Worm (Caenorhabditis elegans) whole organism, midembryonic: ENCODE data around the gene F42H10.2.

Experiments used
- T22C8.4 ChIP-seq: fragments of 200-800 bp; sonication (Bioruptor generic); IDR thresholded peaks from 2 replicates; pipeline ENCODE4 v1.3.6; 2022; ENCODE audit warnings: missing genetic modification characterization, missing compliant biosample characterization
- cog-1 ChIP-seq: sonication (generic microtip); optimal IDR thresholded peaks from 2 replicates; lab custom pipeline; 2016; ENCODE audit warnings: missing genetic modification characterization, missing compliant biosample characterization
- flt-1 ChIP-seq: fragments of 200-800 bp; sonication (Bioruptor generic); IDR thresholded peaks from 2 replicates; pipeline ENCODE4 v1.3.6; 2022; ENCODE audit warnings: missing genetic modification characterization, missing compliant biosample characterization
- klf-2 ChIP-seq: fragments of 200-800 bp; sonication (Bioruptor generic); conservative IDR thresholded peaks from 2 replicates; pipeline ENCODE4 v1.3.6; 2022; ENCODE audit warnings: missing genetic modification reagents, missing genetic modification characterization, missing compliant biosample characterization
- med-1 ChIP-seq: sonication (generic microtip); optimal IDR thresholded peaks from 2 replicates; lab custom pipeline; 2017; ENCODE audit warnings: missing genetic modification characterization, mild to moderate bottlenecking, missing compliant biosample characterization, antibody characterized with exemption, missing genetic modification reagents; ENCODE audit not compliant: insufficient read depth
- ref-1 ChIP-seq: fragments of 200-800 bp; sonication (Bioruptor generic); conservative IDR thresholded peaks from 2 replicates; pipeline ENCODE4 v1.3.6; 2022; ENCODE audit warnings: missing genetic modification reagents, missing genetic modification characterization, missing compliant biosample characterization
- tab-1 ChIP-seq: fragments of 200-800 bp; sonication (Bioruptor generic); IDR thresholded peaks from 2 replicates; pipeline ENCODE4 v1.3.6; 2022; ENCODE audit warnings: missing genetic modification characterization, missing compliant biosample characterization
- ztf-23 ChIP-seq: fragments of 200-800 bp; sonication (Bioruptor generic); IDR thresholded peaks from 2 replicates; pipeline ENCODE4 v1.3.6; 2022; ENCODE audit warnings: missing genetic modification reagents, missing genetic modification characterization, missing compliant biosample characterization
- ztf-29 ChIP-seq: fragments of 200-800 bp; sonication (Bioruptor generic); IDR thresholded peaks from 2 replicates; pipeline ENCODE4 v1.3.6; 2022; ENCODE audit warnings: missing genetic modification reagents, missing genetic modification characterization, missing compliant biosample characterization

F42H10.2 gene

DNA sequence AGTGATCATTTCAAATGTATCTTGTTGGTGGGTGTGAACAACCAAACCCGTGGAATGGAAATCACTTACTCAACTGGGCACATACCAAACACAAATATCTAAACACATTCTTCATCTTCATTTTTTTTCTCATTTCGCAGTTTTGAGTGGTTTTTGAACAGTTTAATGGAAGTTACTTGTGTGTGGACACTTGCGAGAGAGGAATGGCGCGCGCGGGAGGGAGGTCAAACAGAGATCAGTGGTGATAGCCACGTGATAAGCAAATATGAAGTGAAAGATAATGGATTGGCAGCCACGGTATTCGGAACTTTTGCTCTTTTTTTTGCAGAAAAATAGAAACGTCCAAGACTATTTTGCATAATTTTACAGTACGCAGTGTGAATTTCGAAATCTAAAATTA lies 30.2 kb downstream of the F42H10.2 start:
- TF ChIP-seq flt-1 (GFP tag; lab: Robert Waterston, UW) (no peak), T22C8.4 (GFP tag; lab: Robert Waterston, UW) (no peak), ztf-29 (GFP tag; lab: Robert Waterston, UW) (no peak), tab-1 (GFP tag; lab: Robert Waterston, UW) (no peak), med-1 (GFP tag; lab: Kevin White, UChicago) (no peak), ref-1 (GFP tag; lab: Robert Waterston, UW) (no peak)

DNA sequence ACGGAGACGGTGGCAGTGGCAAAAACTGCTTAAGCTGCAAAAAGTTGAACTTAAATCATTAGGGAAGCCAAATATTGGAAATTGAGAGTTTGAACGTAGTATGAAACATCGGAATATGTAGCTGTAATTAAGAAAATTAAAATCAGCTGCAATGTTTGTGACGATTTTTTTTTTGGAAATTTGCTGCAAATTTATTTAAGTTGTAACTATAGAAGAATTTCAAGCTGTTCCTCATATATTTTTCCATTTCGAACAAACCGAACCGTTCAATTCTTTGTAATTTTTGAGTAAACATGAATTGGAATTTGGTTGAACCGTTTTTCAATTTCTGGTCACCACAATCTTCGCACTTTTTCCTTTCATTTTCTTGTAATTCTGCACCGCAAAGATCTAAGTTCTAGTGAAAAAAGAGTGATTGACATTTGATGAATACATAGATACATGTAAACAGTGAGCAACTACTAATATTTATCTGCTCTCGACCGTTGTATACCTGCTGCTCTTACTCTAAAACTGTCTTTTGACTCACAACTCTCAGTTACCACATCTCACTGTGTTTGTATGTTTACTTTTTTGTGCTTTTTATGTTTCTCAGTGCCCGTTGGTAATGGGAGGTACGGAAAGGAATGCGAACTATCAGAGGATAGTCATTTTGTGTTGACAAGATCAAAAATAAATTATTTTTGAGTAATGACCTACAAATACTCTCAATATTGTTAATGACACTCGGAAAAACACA lies 31.4 kb downstream of the F42H10.2 start:
- no peak for TF ChIP-seq klf-2
- no peak for TF ChIP-seq ref-1 (GFP tag; lab: Robert Waterston, UW)
- no peak for TF ChIP-seq cog-1 (tag; lab: Kevin White, UChicago)
- no peak for TF ChIP-seq T22C8.4 (GFP tag; lab: Robert Waterston, UW)
- TF ChIP-seq flt-1 (GFP tag; lab: Robert Waterston, UW) = no peak
- TF ChIP-seq med-1 (GFP tag; lab: Kevin White, UChicago) = no peak
- TF ChIP-seq ztf-23 (GFP tag; lab: Robert Waterston, UW) = no peak
- TF ChIP-seq ztf-29 (GFP tag; lab: Robert Waterston, UW) = no peak
- no peak for TF ChIP-seq tab-1 (GFP tag; lab: Robert Waterston, UW)

DNA sequence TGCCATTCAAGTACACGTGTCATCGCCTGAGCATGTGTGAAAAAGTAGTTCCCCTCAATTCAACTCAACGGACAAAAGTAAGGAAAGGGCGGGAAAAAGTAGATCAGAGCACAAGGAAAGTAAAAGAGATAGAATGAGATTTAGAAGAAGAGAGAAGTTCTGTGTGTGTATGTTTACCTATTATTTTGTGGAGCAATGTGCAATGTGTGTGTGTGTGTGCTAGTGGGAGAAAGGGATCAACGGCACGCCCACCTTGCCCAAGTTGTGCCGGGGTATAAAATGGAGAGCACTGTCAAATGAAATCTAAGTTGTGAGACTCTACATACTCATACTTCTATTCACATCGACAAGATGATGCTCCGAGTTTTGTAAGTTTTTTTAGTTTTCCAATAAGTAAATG lies 34.4 kb downstream of the F42H10.2 start, which contains the start of gene idpp-15:
idpp-15 (plus strand) TSS at position 301 of the 400 bp plus-strand sequence.
- no peak for TF ChIP-seq klf-2
- no peak for TF ChIP-seq ztf-23 (GFP tag; lab: Robert Waterston, UW)
- TF ChIP-seq flt-1 (GFP tag; lab: Robert Waterston, UW) = no peak
- TF ChIP-seq cog-1 (tag; lab: Kevin White, UChicago) = no peak
- TF ChIP-seq ztf-29 (GFP tag; lab: Robert Waterston, UW) = no peak
- TF ChIP-seq T22C8.4 (GFP tag; lab: Robert Waterston, UW) = no peak
- TF ChIP-seq tab-1 (GFP tag; lab: Robert Waterston, UW) = no peak
- TF ChIP-seq med-1 (GFP tag; lab: Kevin White, UChicago) = no peak
- no peak for TF ChIP-seq ref-1 (GFP tag; lab: Robert Waterston, UW)

DNA sequence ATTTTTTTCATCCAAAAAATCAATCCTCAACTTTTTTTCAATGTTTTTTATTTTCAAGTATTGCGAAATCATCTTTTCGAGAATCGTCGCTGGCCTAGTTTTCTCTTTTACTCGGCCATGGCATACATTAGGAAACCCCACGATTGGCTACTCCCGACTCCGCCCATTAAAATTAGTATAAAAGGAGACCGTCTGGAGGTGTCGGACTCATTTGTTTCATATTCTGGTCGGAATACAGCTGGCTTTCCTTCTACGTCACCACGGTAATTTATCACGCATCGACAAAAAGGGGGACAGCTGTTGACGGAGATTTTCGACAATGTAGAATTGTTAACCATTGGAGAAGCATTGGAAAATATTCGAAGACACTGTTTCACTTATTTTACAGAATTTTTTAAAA lies 38.6 kb downstream of the F42H10.2 start:
- TF ChIP-seq T22C8.4 (GFP tag; lab: Robert Waterston, UW) (no peak), ztf-23 (GFP tag; lab: Robert Waterston, UW) (no peak), tab-1 (GFP tag; lab: Robert Waterston, UW) (0 out of 2 replicates have a peak, but pooled peaks have one; percentile 46), ztf-29 (GFP tag; lab: Robert Waterston, UW) (no peak), flt-1 (GFP tag; lab: Robert Waterston, UW) (no peak), med-1 (GFP tag; lab: Kevin White, UChicago) (no peak), klf-2 (0 out of 2 replicates have a peak, but pooled peaks have one; percentile 48), cog-1 (tag; lab: Kevin White, UChicago) (no peak), ref-1 (GFP tag; lab: Robert Waterston, UW) (no peak)

- TF ChIP-seq ref-1 (GFP tag; lab: Robert Waterston, UW) (no peak), T22C8.4 (GFP tag; lab: Robert Waterston, UW) (no peak), flt-1 (GFP tag; lab: Robert Waterston, UW) (no peak), ztf-29 (GFP tag; lab: Robert Waterston, UW) (no peak), ztf-23 (GFP tag; lab: Robert Waterston, UW) (no peak), med-1 (GFP tag; lab: Kevin White, UChicago) (no peak), klf-2 (no peak), cog-1 (tag; lab: Kevin White, UChicago) (no peak), tab-1 (GFP tag; lab: Robert Waterston, UW) (no peak)
Observed at ce11 chrIII:8529772-8530171, 39.4 kb downstream of the F42H10.2 start, which contains the start of gene ZC21.10. ZC21.10 (plus strand) TSS chrIII:8530072.

DNA sequence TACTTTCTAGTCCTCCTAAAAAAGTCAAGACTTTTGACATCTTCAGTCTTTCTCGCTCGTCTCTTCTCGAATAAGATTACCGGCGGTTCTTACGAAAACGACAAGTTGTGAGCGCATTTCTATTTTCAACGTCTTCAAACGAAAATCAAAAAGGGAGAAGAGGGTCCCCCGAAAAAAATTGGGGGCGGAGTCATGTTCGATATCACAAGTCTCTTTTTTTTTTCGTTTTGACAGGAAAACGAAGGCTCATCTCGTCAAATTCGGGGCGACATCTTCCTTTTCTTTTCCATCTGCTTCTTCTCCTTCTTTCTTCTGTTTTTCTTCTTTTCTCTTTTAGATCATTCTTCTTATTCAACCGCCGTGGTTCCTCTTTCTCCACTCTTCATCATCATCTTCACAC lies 43.5 kb downstream of the F42H10.2 start:
- no peak for TF ChIP-seq ztf-29 (GFP tag; lab: Robert Waterston, UW)
- TF ChIP-seq ztf-23 (GFP tag; lab: Robert Waterston, UW) = no peak
- TF ChIP-seq ref-1 (GFP tag; lab: Robert Waterston, UW) = no peak
- TF ChIP-seq T22C8.4 (GFP tag; lab: Robert Waterston, UW) = no peak
- TF ChIP-seq cog-1 (tag; lab: Kevin White, UChicago) = no peak
- TF ChIP-seq med-1 (GFP tag; lab: Kevin White, UChicago) = no peak
- no peak for TF ChIP-seq klf-2
- TF ChIP-seq tab-1 (GFP tag; lab: Robert Waterston, UW) = no peak
- no peak for TF ChIP-seq flt-1 (GFP tag; lab: Robert Waterston, UW)

DNA sequence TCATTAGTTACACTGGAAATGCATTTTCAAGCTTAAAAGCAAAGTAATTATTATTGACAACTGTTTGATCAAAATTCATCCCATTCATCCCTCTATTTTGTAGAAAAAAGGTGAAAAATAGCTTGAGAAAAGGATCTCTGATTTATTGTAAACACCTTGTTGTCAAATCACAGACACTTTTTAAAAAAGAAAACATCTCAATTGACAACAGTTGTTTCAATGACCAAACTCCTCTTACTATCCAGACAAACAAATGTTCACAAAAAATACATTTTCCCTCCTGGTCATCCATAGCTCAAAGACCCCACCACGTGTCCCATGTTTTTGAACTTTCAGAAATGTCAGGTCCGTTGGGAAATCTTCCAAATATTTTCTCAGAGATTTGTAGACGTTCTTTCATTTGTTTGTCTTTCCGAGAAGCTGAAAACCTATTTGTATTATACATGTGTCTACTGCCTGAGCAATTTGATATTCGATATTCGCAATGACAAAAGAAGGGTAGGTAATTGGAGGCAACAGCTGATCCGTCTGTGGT lies 44.3 kb downstream of the F42H10.2 start, which contains the start of gene trp-1:
trp-1 (plus strand) TSS at position 485 of the 535 bp plus-strand sequence.
- TF ChIP-seq klf-2 (no peak), T22C8.4 (GFP tag; lab: Robert Waterston, UW) (no peak), flt-1 (GFP tag; lab: Robert Waterston, UW) (no peak)

- no peak for TF ChIP-seq ref-1 (GFP tag; lab: Robert Waterston, UW)
- TF ChIP-seq cog-1 (tag; lab: Kevin White, UChicago) = no peak
- TF ChIP-seq flt-1 (GFP tag; lab: Robert Waterston, UW) = no peak
Observed at ce11 chrIII:8535445-8535844, 45.0 kb downstream of the F42H10.2 start.
